Fruit fly (Drosophila melanogaster) whole organism, embryonic: Measurements from ENCODE around the gene fz.

ENCODE experiments used
- Abd-B ChIP-seq: fragments of 200-800 bp; sonication (Bioruptor generic); optimal IDR thresholded peaks from 2 replicates; lab custom pipeline; 2018; ENCODE audit warnings: missing biosample characterization, mild to moderate bottlenecking, missing genetic modification characterization, moderate library complexity
- Aef1 ChIP-seq: fragments of 200-800 bp; sonication (Bioruptor generic); IDR thresholded peaks from 3 replicates; pipeline ENCODE4 v1.3.6; 2022; ENCODE audit warnings: missing biosample characterization, missing genetic modification characterization
- CG10959 ChIP-seq: fragments of 200-800 bp; sonication (Bioruptor generic); IDR thresholded peaks from 2 replicates; pipeline ENCODE4 v1.3.6; 2022; ENCODE audit warnings: missing biosample characterization, missing genetic modification characterization
- CG12236 ChIP-seq: fragments of 200-800 bp; sonication (Bioruptor generic); optimal IDR thresholded peaks from 2 replicates; lab custom pipeline; 2016; ENCODE audit warnings: missing biosample characterization, missing genetic modification characterization
- CG1233 ChIP-seq: fragments of 200-800 bp; sonication (Bioruptor generic); optimal IDR thresholded peaks from 4 replicates; lab custom pipeline; 2018; ENCODE audit warnings: missing biosample characterization, mild to moderate bottlenecking, missing genetic modification characterization
- CG16863 ChIP-seq: fragments of 200-800 bp; sonication (Bioruptor generic); optimal IDR thresholded peaks from 3 replicates; lab custom pipeline; 2016; ENCODE audit warnings: missing biosample characterization, missing genetic modification characterization
- CG17829 ChIP-seq: fragments of 200-800 bp; optimal IDR thresholded peaks from 2 replicates; lab custom pipeline; 2019; ENCODE audit warnings: missing biosample characterization, mild to moderate bottlenecking, missing genetic modification characterization, moderate library complexity
- CG18476 ChIP-seq: fragments of 200-800 bp; sonication (Bioruptor generic); optimal IDR thresholded peaks from 2 replicates; lab custom pipeline; 2016; ENCODE audit warnings: missing biosample characterization, mild to moderate bottlenecking, missing genetic modification characterization
- CG33213 ChIP-seq: fragments of 200-800 bp; sonication (Bioruptor generic); optimal IDR thresholded peaks from 3 replicates; lab custom pipeline; 2016; ENCODE audit warnings: missing biosample characterization, missing genetic modification characterization
- CG33557 ChIP-seq: fragments of 200-800 bp; sonication (Bioruptor generic); optimal IDR thresholded peaks from 2 replicates; lab custom pipeline; 2019; ENCODE audit warnings: missing biosample characterization, mild to moderate bottlenecking, missing genetic modification characterization, moderate library complexity
- CG6175 ChIP-seq: fragments of 200-800 bp; sonication (Bioruptor generic); IDR thresholded peaks from 3 replicates; pipeline ENCODE4 v1.3.6; 2022; ENCODE audit warnings: missing biosample characterization, missing genetic modification characterization
- CG6272 ChIP-seq: fragments of 200-800 bp; sonication (Bioruptor generic); IDR thresholded peaks from 2 replicates; pipeline ENCODE4 v1.3.6; 2022; ENCODE audit warnings: missing biosample characterization, missing genetic modification characterization
- CG6689 ChIP-seq: fragments of 200-800 bp; sonication (Bioruptor generic); IDR thresholded peaks from 2 replicates; pipeline ENCODE4 v1.3.6; 2022; ENCODE audit warnings: missing biosample characterization, missing genetic modification characterization
- CG6791 ChIP-seq: fragments of 200-800 bp; sonication (Bioruptor generic); IDR thresholded peaks from 3 replicates; pipeline ENCODE4 v1.3.6; 2022; ENCODE audit warnings: missing biosample characterization, missing genetic modification characterization; ENCODE audit not compliant: partially characterized antibody
- CG6854 ChIP-seq: fragments of 200-800 bp; sonication (Bioruptor generic); optimal IDR thresholded peaks from 3 replicates; lab custom pipeline; 2017; ENCODE audit warnings: missing biosample characterization, mild to moderate bottlenecking, missing genetic modification characterization
- CG7556 ChIP-seq: fragments of 200-800 bp; sonication (Bioruptor generic); optimal IDR thresholded peaks from 2 replicates; lab custom pipeline; 2017; ENCODE audit warnings: missing biosample characterization, mild to moderate bottlenecking, missing genetic modification characterization
- CG7786 ChIP-seq: fragments of 200-800 bp; sonication (Bioruptor generic); optimal IDR thresholded peaks from 2 replicates; lab custom pipeline; 2016; ENCODE audit warnings: missing biosample characterization, missing genetic modification characterization
- Chrac-16 ChIP-seq: fragments of 200-800 bp; sonication (Bioruptor generic); optimal IDR thresholded peaks from 3 replicates; lab custom pipeline; 2016; ENCODE audit warnings: missing biosample characterization, missing genetic modification characterization
- Dad ChIP-seq: fragments of 200-800 bp; sonication (Bioruptor generic); optimal IDR thresholded peaks from 3 replicates; lab custom pipeline; 2016; ENCODE audit warnings: missing biosample characterization, missing genetic modification characterization
- Dek ChIP-seq: fragments of 200-800 bp; sonication (Bioruptor generic); optimal IDR thresholded peaks from 3 replicates; lab custom pipeline; 2019; ENCODE audit warnings: missing biosample characterization, mild to moderate bottlenecking, missing genetic modification characterization, moderate library complexity
- Dref ChIP-seq: fragments of 200-800 bp; sonication (Bioruptor generic); IDR thresholded peaks from 2 replicates; pipeline ENCODE4 v1.3.6; 2022; ENCODE audit warnings: missing biosample characterization, missing genetic modification characterization
- HmgD ChIP-seq: fragments of 200-800 bp; sonication (Bioruptor generic); optimal IDR thresholded peaks from 3 replicates; lab custom pipeline; 2016; ENCODE audit warnings: missing biosample characterization, missing genetic modification characterization
- Kr ChIP-seq: fragments of 200-800 bp; sonication (Bioruptor generic); optimal IDR thresholded peaks from 2 replicates; lab custom pipeline; 2017; ENCODE audit warnings: missing biosample characterization, mild to moderate bottlenecking, missing genetic modification characterization
- Mes4 ChIP-seq: fragments of 200-800 bp; sonication (Bioruptor generic); optimal IDR thresholded peaks from 2 replicates; lab custom pipeline; 2016; ENCODE audit warnings: missing biosample characterization, missing genetic modification characterization
- Myb ChIP-seq: fragments of 200-800 bp; sonication (Bioruptor generic); optimal IDR thresholded peaks from 2 replicates; lab custom pipeline; 2016; ENCODE audit warnings: missing biosample characterization, missing genetic modification characterization
- Oaz ChIP-seq: fragments of 200-800 bp; sonication (Bioruptor generic); IDR thresholded peaks from 2 replicates; pipeline ENCODE4 v1.3.6; 2022; ENCODE audit warnings: missing biosample characterization, missing genetic modification characterization
- Oli ChIP-seq: fragments of 200-800 bp; sonication (Bioruptor generic); optimal IDR thresholded peaks from 2 replicates; lab custom pipeline; 2018; ENCODE audit warnings: missing biosample characterization, mild to moderate bottlenecking, missing genetic modification characterization, moderate library complexity
- Pdp1 ChIP-seq, 2 experiments: fragments of 200-800 bp; sonication (Bioruptor generic); optimal IDR thresholded peaks; 3 replicates each; lab custom pipeline; 2016; ENCODE audit warnings: missing biosample characterization in 2 of 2, missing genetic modification characterization in 2 of 2, mild to moderate bottlenecking in 1 of 2, moderate library complexity in 1 of 2
- Ptx1 ChIP-seq: fragments of 200-800 bp; sonication (Bioruptor generic); IDR thresholded peaks from 2 replicates; pipeline ENCODE4 v1.3.6; 2022; ENCODE audit warnings: missing biosample characterization, missing genetic modification characterization
- caup ChIP-seq: fragments of 200-800 bp; sonication (Bioruptor generic); optimal IDR thresholded peaks from 3 replicates; lab custom pipeline; 2017; ENCODE audit warnings: missing biosample characterization, mild to moderate bottlenecking, missing genetic modification characterization, moderate library complexity; ENCODE audit not compliant: severe bottlenecking
- da ChIP-seq: fragments of 200-800 bp; sonication (Bioruptor generic); optimal IDR thresholded peaks from 2 replicates; lab custom pipeline; 2016; ENCODE audit warnings: missing biosample characterization, missing genetic modification characterization
- dimm ChIP-seq: fragments of 200-800 bp; sonication (Bioruptor generic); IDR thresholded peaks from 2 replicates; pipeline ENCODE4 v1.3.6; 2022; ENCODE audit warnings: missing biosample characterization, missing genetic modification characterization
- dmrt11E ChIP-seq: fragments of 200-800 bp; sonication (Bioruptor generic); optimal IDR thresholded peaks from 3 replicates; lab custom pipeline; 2018; ENCODE audit warnings: missing biosample characterization, mild to moderate bottlenecking, missing genetic modification characterization, moderate library complexity
- dpn ChIP-seq, 2 experiments: fragments of 200-800 bp; sonication (Bioruptor generic); optimal IDR thresholded peaks; 3 replicates each; lab custom pipeline; 2016; ENCODE audit warnings: missing biosample characterization in 2 of 2, missing genetic modification characterization in 2 of 2
- en ChIP-seq: fragments of 200-800 bp; sonication (Bioruptor generic); optimal IDR thresholded peaks from 2 replicates; lab custom pipeline; 2016; ENCODE audit warnings: missing biosample characterization, missing genetic modification characterization
- esg ChIP-seq: fragments of 200-800 bp; sonication (Bioruptor generic); conservative IDR thresholded peaks from 2 replicates; pipeline ENCODE4 v1.3.6; 2022; ENCODE audit warnings: missing biosample characterization, missing genetic modification characterization
- eve ChIP-seq, 2 experiments: fragments of >200 bp; optimal IDR thresholded peaks; 2 replicates each; lab custom pipeline; 2017; ENCODE audit warnings: missing biosample characterization in 2 of 2, missing genetic modification characterization in 2 of 2
- fd3F ChIP-seq: fragments of 200-800 bp; sonication (Bioruptor generic); optimal IDR thresholded peaks from 2 replicates; lab custom pipeline; 2018; ENCODE audit warnings: missing biosample characterization, mild to moderate bottlenecking, missing genetic modification characterization, moderate library complexity
- fd64A ChIP-seq: fragments of 200-800 bp; sonication (Bioruptor generic); optimal IDR thresholded peaks from 3 replicates; lab custom pipeline; 2018; ENCODE audit warnings: missing biosample characterization, mild to moderate bottlenecking, missing genetic modification characterization
- ftz-f1 ChIP-seq: fragments of 200-800 bp; sonication (Bioruptor generic); optimal IDR thresholded peaks from 2 replicates; lab custom pipeline; 2016; ENCODE audit warnings: missing biosample characterization, missing genetic modification characterization
- her ChIP-seq: fragments of 200-800 bp; sonication (Bioruptor generic); optimal IDR thresholded peaks from 2 replicates; lab custom pipeline; 2016; ENCODE audit warnings: missing biosample characterization, missing genetic modification characterization
- jing ChIP-seq: fragments of 200-800 bp; sonication (Bioruptor generic); optimal IDR thresholded peaks from 2 replicates; lab custom pipeline; 2018; ENCODE audit warnings: missing biosample characterization, mild to moderate bottlenecking, missing genetic modification characterization
- lbe ChIP-seq: fragments of 200-800 bp; sonication (Bioruptor generic); optimal IDR thresholded peaks from 2 replicates; lab custom pipeline; 2016; ENCODE audit warnings: missing biosample characterization, mild to moderate bottlenecking, missing genetic modification characterization
- lilli ChIP-seq: fragments of 200-800 bp; sonication (Bioruptor generic); optimal IDR thresholded peaks from 3 replicates; lab custom pipeline; 2016; ENCODE audit warnings: missing biosample characterization, missing genetic modification characterization
- mirr ChIP-seq: fragments of 200-800 bp; sonication (Bioruptor generic); optimal IDR thresholded peaks from 3 replicates; lab custom pipeline; 2018; ENCODE audit warnings: missing biosample characterization, mild to moderate bottlenecking, missing genetic modification characterization
- nom ChIP-seq: fragments of 200-800 bp; sonication (Bioruptor generic); optimal IDR thresholded peaks from 2 replicates; lab custom pipeline; 2017; ENCODE audit warnings: missing biosample characterization, missing genetic modification characterization, mild to moderate bottlenecking, moderate library complexity, missing genetic modification reagents
- pnt ChIP-seq: fragments of 200-800 bp; sonication (Bioruptor generic); optimal IDR thresholded peaks from 3 replicates; lab custom pipeline; 2016; ENCODE audit warnings: missing biosample characterization, missing genetic modification characterization
- row ChIP-seq: fragments of 200-800 bp; sonication (Bioruptor generic); IDR thresholded peaks from 3 replicates; pipeline ENCODE4 v1.3.6; 2022; ENCODE audit warnings: missing biosample characterization, missing genetic modification characterization
- sim ChIP-seq: fragments of 200-800 bp; sonication (Bioruptor generic); IDR thresholded peaks from 2 replicates; pipeline ENCODE4 v1.3.6; 2022; ENCODE audit warnings: missing biosample characterization, missing genetic modification characterization
- ttk ChIP-seq: fragments of 200-800 bp; sonication (Bioruptor generic); IDR thresholded peaks from 2 replicates; pipeline ENCODE4 v2.1.2; 2022; ENCODE audit warnings: missing biosample characterization, missing genetic modification characterization
- vfl ChIP-seq: fragments of 200-800 bp; sonication (Bioruptor generic); optimal IDR thresholded peaks from 2 replicates; lab custom pipeline; 2016; ENCODE audit warnings: missing biosample characterization, missing genetic modification characterization
- zfh1 ChIP-seq: fragments of 200-800 bp; sonication (Bioruptor generic); IDR thresholded peaks from 3 replicates; pipeline ENCODE4 v1.3.6; 2022; ENCODE audit warnings: missing biosample characterization, missing genetic modification characterization

fz gene

dm6 chr3L:14364701-14365100 lies 90.6 kb downstream of the fz start (continued):
- TF ChIP-seq CG33213 (GFP tag; lab: Kevin White, UChicago) (no peak), jing (GFP tag; lab: Kevin White, UChicago) (no peak), en (GFP tag; lab: Kevin White, UChicago) (peak; percentile 28), her (GFP tag; lab: Kevin White, UChicago) (no peak), CG12236 (GFP tag; lab: Kevin White, UChicago) (peak; percentile 29), fd3F (GFP tag; lab: Kevin White, UChicago) (no peak), CG16863 (GFP tag; lab: Kevin White, UChicago) (peak; percentile 9), row (GFP tag; lab: Robert Waterston, UW) (peak; percentile 68), HmgD (GFP tag; lab: Kevin White, UChicago) (no peak), fd64A (GFP tag; lab: Kevin White, UChicago) (no peak), Chrac-16 (GFP tag; lab: Kevin White, UChicago) (peak; percentile 48), sim (GFP tag; lab: Robert Waterston, UW) (0 out of 2 replicates have a peak, but pooled peaks have one; percentile 27), Myb (GFP tag; lab: Kevin White, UChicago) (no peak), CG33557 (peak; percentile 75), CG7556 (GFP tag; lab: Kevin White, UChicago) (peak; percentile 31), Abd-B (GFP tag; lab: Kevin White, UChicago) (peak; percentile 30), vfl (GFP tag; lab: Kevin White, UChicago) (no peak), CG6791 (GFP tag; lab: Robert Waterston, UW) (no peak), CG6272 (no peak), esg (no peak), ttk (GFP tag; lab: Robert Waterston, UW) (no peak), mirr (no peak), Kr (peak; percentile 26), caup (GFP tag; lab: Kevin White, UChicago) (no peak), CG17829 (tag; lab: Kevin White, UChicago) (peak; percentile 42), CG6175 (GFP tag; lab: Robert Waterston, UW) (no peak), Dref (no peak), eve (GFP tag; optimal IDR thresholded peaks at IDR 0.05; lab: Kevin White, UChicago) (peak in 1 of 2 experiments; percentile 36), CG1233 (GFP tag; lab: Kevin White, UChicago) (no peak), CG18476 (GFP tag; lab: Kevin White, UChicago) (no peak), CG6689 (GFP tag; lab: Robert Waterston, UW) (peak; percentile 62), Oli (tag; lab: Kevin White, UChicago) (peak; percentile 45), Aef1 (GFP tag; lab: Robert Waterston, UW) (no peak), lbe (GFP tag; lab: Kevin White, UChicago) (peak; percentile 90), da (GFP tag; lab: Kevin White, UChicago) (no peak), Mes4 (GFP tag; lab: Kevin White, UChicago) (peak; percentile 22), CG7786 (GFP tag; lab: Kevin White, UChicago) (peak; percentile 32), lilli (peak; percentile 37), Dek (tag; lab: Kevin White, UChicago) (no peak), dpn (GFP tag; optimal IDR thresholded peaks at IDR 0.05; lab: Kevin White, UChicago) (peak; percentile 17 to 33), Ptx1 (GFP tag; lab: Robert Waterston, UW) (peak; percentile 40; the same call in 1 of the 2 replicates), dmrt11E (tag; lab: Kevin White, UChicago) (peak; percentile 91), ftz-f1 (GFP tag; lab: Kevin White, UChicago) (no peak), pnt (GFP tag; lab: Kevin White, UChicago) (peak; percentile 34), Pdp1 (GFP tag; optimal IDR thresholded peaks at IDR 0.05; lab: Kevin White, UChicago) (peak; percentile 37 to 43), nom (GFP tag; lab: Kevin White, UChicago) (peak; percentile 64), CG6854 (GFP tag; lab: Kevin White, UChicago) (no peak), dimm (0 out of 2 replicates have a peak, but pooled peaks have one; percentile 32), Dad (GFP tag; lab: Kevin White, UChicago) (peak; percentile 19), zfh1 (GFP tag; lab: Robert Waterston, UW) (peak; percentile 70; the same call in 2 of the 3 replicates), Oaz (GFP tag; lab: Robert Waterston, UW) (no peak), CG10959 (GFP tag; lab: Robert Waterston, UW) (peak; percentile 51)
